Worm (Caenorhabditis elegans) whole organism, L3 larva: ENCODE measurements around the gene F28H6.6.

ENCODE experiments used
- egl-27 ChIP-seq: sonication (generic microtip); optimal IDR thresholded peaks from 4 replicates; lab custom pipeline; 2017; ENCODE audit warnings: missing biosample characterization, missing genetic modification reagents, missing genetic modification characterization
- fos-1 ChIP-seq: fragments of 150-350 bp; optimal IDR thresholded peaks from 2 replicates; lab custom pipeline; 2014; ENCODE audit warnings: missing biosample characterization, missing genetic modification characterization
- zag-1 ChIP-seq: fragments of 150-350 bp; optimal IDR thresholded peaks from 2 replicates; lab custom pipeline; 2014; ENCODE audit warnings: missing biosample characterization, missing genetic modification characterization

ce11 chrX:14070950-14071349 lies 54.7 kb downstream of the F28H6.6 start, which contains the start of gene C33G3.4:
- TF ChIP-seq egl-27 (tag; lab: Kevin White, UChicago) (no peak), fos-1 (tag; lab: Kevin White, UChicago) (no peak), zag-1 (tag; lab: Kevin White, UChicago) (no peak)
